Fruit fly (Drosophila melanogaster) whole organism, embryonic: Measurements from ENCODE around the gene neb.

Experiments used
- CG11560 ChIP-seq: fragments of 200-800 bp; sonication (Bioruptor generic); IDR thresholded peaks from 3 replicates; pipeline ENCODE4 v1.3.6; 2022; ENCODE audit warnings: missing biosample characterization, missing genetic modification characterization
- CG12299 ChIP-seq: fragments of 200-800 bp; sonication (Bioruptor generic); optimal IDR thresholded peaks from 2 replicates; lab custom pipeline; 2018; ENCODE audit warnings: missing biosample characterization, mild to moderate bottlenecking, missing genetic modification characterization
- CG12942 ChIP-seq: fragments of 200-800 bp; sonication (Bioruptor generic); optimal IDR thresholded peaks from 3 replicates; lab custom pipeline; 2016; ENCODE audit warnings: missing biosample characterization, missing genetic modification characterization
- CG1529 ChIP-seq: fragments of 200-800 bp; sonication (Bioruptor generic); optimal IDR thresholded peaks from 3 replicates; lab custom pipeline; 2018; ENCODE audit warnings: missing biosample characterization, missing genetic modification characterization
- CG15479 ChIP-seq: fragments of 200-800 bp; sonication (Bioruptor generic); optimal IDR thresholded peaks from 3 replicates; lab custom pipeline; 2019; ENCODE audit warnings: missing biosample characterization, mild to moderate bottlenecking, missing genetic modification characterization, moderate library complexity
- CG1602 ChIP-seq: fragments of 200-800 bp; sonication (Bioruptor generic); optimal IDR thresholded peaks from 3 replicates; lab custom pipeline; 2016; ENCODE audit warnings: missing biosample characterization, missing genetic modification characterization
- CG16779 ChIP-seq: fragments of 200-800 bp; sonication (Bioruptor generic); IDR thresholded peaks from 2 replicates; pipeline ENCODE4 v1.3.6; 2022; ENCODE audit warnings: missing biosample characterization, missing genetic modification characterization
- CG18476 ChIP-seq: fragments of 200-800 bp; sonication (Bioruptor generic); optimal IDR thresholded peaks from 2 replicates; lab custom pipeline; 2016; ENCODE audit warnings: missing biosample characterization, mild to moderate bottlenecking, missing genetic modification characterization
- CG31224 ChIP-seq: fragments of 200-800 bp; sonication (Bioruptor generic); IDR thresholded peaks from 2 replicates; pipeline ENCODE4 v1.3.6; 2022; ENCODE audit warnings: missing biosample characterization, missing genetic modification characterization
- CG32772 ChIP-seq: fragments of 200-800 bp; sonication (Bioruptor generic); IDR thresholded peaks from 2 replicates; pipeline ENCODE4 v1.3.6; 2022; ENCODE audit warnings: missing biosample characterization, missing genetic modification characterization
- CG3995 ChIP-seq: fragments of 200-800 bp; sonication (Bioruptor generic); optimal IDR thresholded peaks from 3 replicates; lab custom pipeline; 2016; ENCODE audit warnings: missing biosample characterization, missing genetic modification characterization
- CG6654 ChIP-seq: fragments of 200-800 bp; sonication (Bioruptor generic); optimal IDR thresholded peaks from 2 replicates; lab custom pipeline; 2017; ENCODE audit warnings: missing biosample characterization, mild to moderate bottlenecking, missing genetic modification characterization
- CG7987 ChIP-seq: fragments of 200-800 bp; sonication (Bioruptor generic); optimal IDR thresholded peaks from 2 replicates; lab custom pipeline; 2018; ENCODE audit warnings: missing biosample characterization, mild to moderate bottlenecking, missing genetic modification characterization, moderate library complexity
- CG8290 ChIP-seq, 3 experiments: fragments of 200-800 bp; sonication (Bioruptor generic); optimal IDR thresholded peaks; 2 replicates each; lab custom pipeline; 2016 to 2019; ENCODE audit warnings: missing biosample characterization in 3 of 3, missing genetic modification characterization in 3 of 3, mild to moderate bottlenecking in 2 of 3, moderate library complexity in 1 of 3
- CG8388 ChIP-seq: fragments of 200-800 bp; sonication (Bioruptor generic); optimal IDR thresholded peaks from 2 replicates; lab custom pipeline; 2019; ENCODE audit warnings: missing biosample characterization, mild to moderate bottlenecking, missing genetic modification characterization, moderate library complexity
- CkIIα-i1 ChIP-seq: fragments of 200-800 bp; sonication (Bioruptor generic); IDR thresholded peaks from 2 replicates; pipeline ENCODE4 v1.3.6; 2022; ENCODE audit warnings: missing biosample characterization, missing genetic modification characterization
- Dek ChIP-seq: fragments of 200-800 bp; sonication (Bioruptor generic); optimal IDR thresholded peaks from 3 replicates; lab custom pipeline; 2019; ENCODE audit warnings: missing biosample characterization, mild to moderate bottlenecking, missing genetic modification characterization, moderate library complexity
- Ets65A ChIP-seq: fragments of 200-800 bp; sonication (Bioruptor generic); peaks from one replicate; lab custom pipeline; 2016; ENCODE audit warnings: missing biosample characterization, missing genetic modification characterization
- Fer2 ChIP-seq: fragments of 200-800 bp; sonication (Bioruptor generic); optimal IDR thresholded peaks from 2 replicates; lab custom pipeline; 2018; ENCODE audit warnings: missing biosample characterization, mild to moderate bottlenecking, missing genetic modification characterization, moderate library complexity
- H2.0 ChIP-seq: fragments of 200-800 bp; sonication (Bioruptor generic); IDR thresholded peaks from 2 replicates; pipeline ENCODE4 v1.3.6; 2022; ENCODE audit warnings: missing biosample characterization, missing genetic modification characterization
- HmgD ChIP-seq: fragments of 200-800 bp; sonication (Bioruptor generic); optimal IDR thresholded peaks from 3 replicates; lab custom pipeline; 2016; ENCODE audit warnings: missing biosample characterization, missing genetic modification characterization
- Lpt ChIP-seq: fragments of >200 bp; optimal IDR thresholded peaks from 2 replicates; lab custom pipeline; 2018; ENCODE audit warnings: missing biosample characterization, missing genetic modification characterization
- Mad ChIP-seq: fragments of 200-800 bp; sonication (Bioruptor generic); optimal IDR thresholded peaks from 2 replicates; lab custom pipeline; 2016; ENCODE audit warnings: missing biosample characterization, missing genetic modification characterization
- Nf-YA ChIP-seq: fragments of 200-800 bp; sonication (Bioruptor generic); IDR thresholded peaks from 2 replicates; pipeline ENCODE4 v1.3.6; 2022; ENCODE audit warnings: missing biosample characterization, missing genetic modification characterization
- Nf-YC ChIP-seq: fragments of 200-800 bp; optimal IDR thresholded peaks from 3 replicates; lab custom pipeline; 2019; ENCODE audit warnings: missing biosample characterization, mild to moderate bottlenecking, missing genetic modification characterization, moderate library complexity
- Opbp ChIP-seq: fragments of 200-800 bp; sonication (Bioruptor generic); IDR thresholded peaks from 3 replicates; pipeline ENCODE4 v1.3.6; 2022; ENCODE audit warnings: missing biosample characterization, missing genetic modification characterization; ENCODE audit not compliant: partially characterized antibody
- Scr ChIP-seq: fragments of 200-800 bp; sonication (Bioruptor generic); IDR thresholded peaks from 2 replicates; pipeline ENCODE4 v1.3.6; 2022; ENCODE audit warnings: missing biosample characterization, missing genetic modification characterization; ENCODE audit not compliant: partially characterized antibody
- Sin3A ChIP-seq: fragments of >200 bp; optimal IDR thresholded peaks from 2 replicates; lab custom pipeline; 2018
- Sox100B ChIP-seq: fragments of 200-800 bp; sonication (Bioruptor generic); optimal IDR thresholded peaks from 3 replicates; lab custom pipeline; 2018; ENCODE audit warnings: missing biosample characterization, mild to moderate bottlenecking, missing genetic modification characterization
- Taf1 ChIP-seq: fragments of 200-800 bp; sonication (Bioruptor generic); IDR thresholded peaks from 2 replicates; pipeline ENCODE4 v1.3.6; 2022; ENCODE audit warnings: missing biosample characterization, missing genetic modification characterization
- aop ChIP-seq: fragments of 200-800 bp; sonication (Bioruptor generic); IDR thresholded peaks from 2 replicates; pipeline ENCODE4 v1.3.6; 2022; ENCODE audit warnings: missing biosample characterization, missing genetic modification characterization
- caup ChIP-seq: fragments of 200-800 bp; sonication (Bioruptor generic); optimal IDR thresholded peaks from 3 replicates; lab custom pipeline; 2017; ENCODE audit warnings: missing biosample characterization, mild to moderate bottlenecking, missing genetic modification characterization, moderate library complexity; ENCODE audit not compliant: severe bottlenecking
- dm ChIP-seq: fragments of 200-800 bp; sonication (Bioruptor generic); optimal IDR thresholded peaks from 3 replicates; lab custom pipeline; 2016; ENCODE audit warnings: missing biosample characterization, missing genetic modification characterization
- esg ChIP-seq: fragments of 200-800 bp; sonication (Bioruptor generic); conservative IDR thresholded peaks from 2 replicates; pipeline ENCODE4 v1.3.6; 2022; ENCODE audit warnings: missing biosample characterization, missing genetic modification characterization
- fd102C ChIP-seq: fragments of 200-800 bp; sonication (Bioruptor generic); optimal IDR thresholded peaks from 2 replicates; lab custom pipeline; 2018; ENCODE audit warnings: missing biosample characterization, mild to moderate bottlenecking, missing genetic modification characterization, moderate library complexity
- ham ChIP-seq: fragments of 200-800 bp; sonication (Bioruptor generic); IDR thresholded peaks from 2 replicates; pipeline ENCODE4 v1.3.6; 2022; ENCODE audit warnings: missing biosample characterization, missing genetic modification characterization
- ken ChIP-seq: fragments of 200-800 bp; sonication (Bioruptor generic); IDR thresholded peaks from 3 replicates; pipeline ENCODE4 v1.3.6; 2022; ENCODE audit warnings: missing biosample characterization, missing genetic modification characterization
- mirr ChIP-seq: fragments of 200-800 bp; sonication (Bioruptor generic); optimal IDR thresholded peaks from 3 replicates; lab custom pipeline; 2018; ENCODE audit warnings: missing biosample characterization, mild to moderate bottlenecking, missing genetic modification characterization
- nom ChIP-seq: fragments of 200-800 bp; sonication (Bioruptor generic); optimal IDR thresholded peaks from 2 replicates; lab custom pipeline; 2017; ENCODE audit warnings: missing biosample characterization, missing genetic modification characterization, mild to moderate bottlenecking, moderate library complexity, missing genetic modification reagents
- phol ChIP-seq: fragments of 200-800 bp; sonication (Bioruptor generic); optimal IDR thresholded peaks from 3 replicates; lab custom pipeline; 2018; ENCODE audit warnings: missing biosample characterization, mild to moderate bottlenecking, missing genetic modification characterization, moderate library complexity
- pnt ChIP-seq: fragments of 200-800 bp; sonication (Bioruptor generic); optimal IDR thresholded peaks from 3 replicates; lab custom pipeline; 2016; ENCODE audit warnings: missing biosample characterization, missing genetic modification characterization
- pum ChIP-seq: fragments of 200-800 bp; sonication (Bioruptor generic); optimal IDR thresholded peaks from 2 replicates; lab custom pipeline; 2016; ENCODE audit warnings: missing biosample characterization, missing genetic modification characterization
- shn ChIP-seq: fragments of 200-800 bp; sonication (Bioruptor generic); optimal IDR thresholded peaks from 3 replicates; lab custom pipeline; 2016; ENCODE audit warnings: missing biosample characterization, missing genetic modification characterization
- slp2 ChIP-seq: fragments of 200-800 bp; sonication (Bioruptor generic); optimal IDR thresholded peaks from 2 replicates; lab custom pipeline; 2016; ENCODE audit warnings: missing biosample characterization, missing genetic modification characterization
- sr ChIP-seq: fragments of 200-800 bp; sonication (Bioruptor generic); IDR thresholded peaks from 3 replicates; pipeline ENCODE4 v1.3.6; 2022; ENCODE audit warnings: missing biosample characterization, missing genetic modification characterization
- stwl ChIP-seq: fragments of 200-800 bp; sonication (Bioruptor generic); optimal IDR thresholded peaks from 3 replicates; lab custom pipeline; 2018; ENCODE audit warnings: missing biosample characterization, mild to moderate bottlenecking, missing genetic modification characterization, moderate library complexity
- tll ChIP-seq, 2 experiments: fragments of 200-800 bp in 1 of 2; fragments of >200 bp in 1 of 2; sonication (Bioruptor generic) in 1 of 2; optimal IDR thresholded peaks; 2 replicates each; lab custom pipeline; 2017 to 2019; ENCODE audit warnings: missing biosample characterization in 2 of 2, missing genetic modification characterization in 2 of 2, mild to moderate bottlenecking in 1 of 2, moderate library complexity in 1 of 2
- trem ChIP-seq: fragments of 200-800 bp; optimal IDR thresholded peaks from 3 replicates; lab custom pipeline; 2019; ENCODE audit warnings: missing biosample characterization, mild to moderate bottlenecking, missing genetic modification characterization, moderate library complexity
- vfl ChIP-seq: fragments of 200-800 bp; sonication (Bioruptor generic); optimal IDR thresholded peaks from 2 replicates; lab custom pipeline; 2016; ENCODE audit warnings: missing biosample characterization, missing genetic modification characterization

Gene neb

DNA sequence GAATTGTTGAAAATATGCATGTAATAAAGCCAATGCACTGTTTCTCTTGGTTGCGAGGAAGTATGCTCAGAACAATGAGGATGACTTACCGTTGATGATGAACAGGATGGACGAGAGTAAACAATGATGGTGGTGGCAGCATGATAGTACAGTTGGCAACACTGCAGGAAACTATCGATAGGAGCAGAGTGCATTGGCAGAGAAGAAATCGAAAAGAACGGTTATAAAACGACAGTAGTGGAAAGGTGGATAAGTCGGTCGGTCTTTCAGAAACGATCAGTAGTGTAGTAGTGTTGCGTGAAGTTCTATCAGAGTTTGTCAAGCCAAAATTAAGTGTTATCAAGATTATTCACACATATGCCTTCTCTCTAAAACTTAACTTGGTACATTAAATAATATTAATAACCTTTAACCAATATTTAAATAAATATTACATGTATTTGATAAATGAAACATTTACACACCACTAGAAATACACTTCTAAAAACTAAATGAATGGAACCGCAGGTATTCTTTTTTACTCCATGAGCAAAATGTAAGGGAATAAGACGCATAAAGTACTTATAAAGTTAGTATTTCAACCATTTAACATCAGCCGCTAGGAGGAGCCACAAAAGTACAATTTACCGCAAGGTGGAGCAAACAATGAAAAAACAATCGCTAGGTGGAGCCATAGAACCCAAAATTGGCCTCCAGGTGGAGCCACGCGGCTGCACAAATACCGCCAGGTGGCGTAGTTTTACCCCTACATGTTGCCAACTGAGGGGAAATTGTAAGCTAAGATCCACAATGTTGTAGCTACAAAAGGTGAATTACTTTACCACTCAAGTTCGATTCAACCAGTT lies 45.1 kb downstream of the neb start (continued):
- TF ChIP-seq Mad (peak; percentile 76), HmgD (GFP tag; lab: Kevin White, UChicago) (peak; percentile 92), trem (tag; lab: Kevin White, UChicago) (peak; percentile 64), Dek (tag; lab: Kevin White, UChicago) (peak; percentile 75), stwl (tag; lab: Kevin White, UChicago) (peak; percentile 31), pnt (peak; percentile 96), CG12299 (tag; lab: Kevin White, UChicago) (peak; percentile 29), CG12942 (peak; percentile 90), CG1602 (peak; percentile 94), Nf-YC (tag; lab: Kevin White, UChicago) (peak; percentile 34), CG8388 (peak; percentile 47), fd102C (GFP tag; lab: Kevin White, UChicago) (peak; percentile 31), Fer2 (peak; percentile 51), CG31224 (GFP tag; lab: Robert Waterston, UW) (peak; percentile 47), nom (GFP tag; lab: Kevin White, UChicago) (no peak), ken (GFP tag; lab: Robert Waterston, UW) (peak; percentile 96), Taf1 (GFP tag; lab: Robert Waterston, UW) (peak; percentile 88), tll (GFP tag; optimal IDR thresholded peaks at IDR 0.05; lab: Kevin White, UChicago) (peak in 1 of 2 experiments; percentile 62), CG6654 (GFP tag; lab: Kevin White, UChicago) (peak; percentile 53), dm (GFP tag; lab: Kevin White, UChicago) (peak; percentile 83), vfl (GFP tag; lab: Kevin White, UChicago) (peak; percentile 49), aop (peak; percentile 82), phol (tag; lab: Kevin White, UChicago) (peak; percentile 58), esg (GFP tag; lab: Robert Waterston, UW) (peak; percentile 76), Sin3A (lab: Kevin White, UChicago) (no peak), CG32772 (GFP tag; lab: Robert Waterston, UW) (peak; percentile 96), CG7987 (peak; percentile 90), Sox100B (GFP tag; lab: Kevin White, UChicago) (peak; percentile 57), pum (GFP tag; lab: Kevin White, UChicago) (peak; percentile 96), mirr (peak; percentile 77), shn (peak; percentile 91), Lpt (GFP tag; lab: Kevin White, UChicago) (no peak), CG18476 (peak; percentile 57), caup (GFP tag; lab: Kevin White, UChicago) (peak; percentile 85), CG3995 (peak; percentile 19), CG8290 (GFP tag; optimal IDR thresholded peaks at IDR 0.05; lab: Kevin White, UChicago) (peak; percentile 99), CG8290 (tag; optimal IDR thresholded peaks at IDR 0.05; lab: Kevin White, UChicago) (peak; percentile 82 to 97), H2.0 (GFP tag; lab: Robert Waterston, UW) (peak; percentile 95), slp2 (GFP tag; lab: Kevin White, UChicago) (peak; percentile 90), Opbp (GFP tag; lab: Robert Waterston, UW) (peak; percentile 79), sr (GFP tag; lab: Robert Waterston, UW) (peak; percentile 81), CG1529 (GFP tag; lab: Kevin White, UChicago) (peak; percentile 9), CG11560 (tag; lab: Robert Waterston, UW) (peak; percentile 90), CG16779 (GFP tag; lab: Robert Waterston, UW) (peak; percentile 91), CG15479 (GFP tag; lab: Kevin White, UChicago) (no peak), ham (peak; percentile 18; the same call in 1 of the 2 replicates), CkIIα-i1 (peak; percentile 28; the same call in 1 of the 2 replicates), Scr (GFP tag; lab: Robert Waterston, UW) (peak; percentile 85), Nf-YA (peak; percentile 78), Ets65A (GFP tag; lab: Kevin White, UChicago) (peak; percentile 100)
